Worm (Caenorhabditis elegans): ENCODE results near the gene gcy-13.
A peak's percentile ranks its signal among the peaks of the same experiment; 100 is the strongest.

The gcy-13 gene

DNA sequence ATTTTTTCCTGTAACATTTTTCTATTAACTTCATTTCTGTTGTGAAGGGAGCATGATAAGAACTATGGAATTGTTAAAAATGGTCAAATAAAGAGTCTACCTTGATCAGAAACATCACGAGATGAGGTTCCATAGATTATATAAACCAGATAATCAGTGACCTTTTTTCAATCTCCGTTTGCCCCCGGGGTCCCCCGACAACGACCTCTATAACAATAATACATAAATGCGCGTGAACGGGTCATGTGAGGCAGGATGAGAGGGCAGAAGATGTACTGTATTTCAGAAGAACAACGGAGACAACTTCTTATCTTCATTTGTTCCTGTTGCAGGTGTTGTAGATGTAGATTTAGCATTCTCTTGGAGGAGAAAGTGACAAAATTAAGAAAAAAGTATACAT is 17.5 kb downstream of the gcy-13 start:
- TF ChIP-seq nfya-1 (tag; optimal IDR thresholded peaks at IDR 0.05; ENCODE audit: insufficient read depth) = no peak
- no peak for TF ChIP-seq mml-1 (tag; optimal IDR thresholded peaks at IDR 0.05)
- TF ChIP-seq nhr-25 (tag; optimal IDR thresholded peaks at IDR 0.05) = peak; percentile 27
- TF ChIP-seq elt-1 (tag; optimal IDR thresholded peaks at IDR 0.05) = peak; percentile 78

DNA sequence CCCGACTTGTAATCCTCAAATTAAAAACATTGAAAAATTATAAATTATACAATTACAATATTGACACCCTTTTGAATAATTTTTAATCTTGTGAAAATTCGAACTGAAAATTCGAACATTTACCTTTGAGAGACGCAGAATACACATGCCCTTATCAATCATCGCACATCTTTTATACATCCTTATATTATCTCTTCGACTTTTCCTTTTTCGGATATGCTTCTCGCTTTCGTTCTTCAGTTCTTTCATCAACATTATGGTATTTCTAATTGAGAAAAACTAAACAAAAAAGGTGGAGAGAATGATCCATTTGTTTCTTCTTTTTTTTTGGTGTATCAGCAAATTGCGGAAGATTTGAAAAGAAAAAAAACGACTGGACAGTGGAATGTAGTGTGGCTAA is 20.0 kb downstream of the gcy-13 start:
- TF ChIP-seq nhr-23 (tag; optimal IDR thresholded peaks at IDR 0.05) (peak; percentile 19), pqm-1 (tag; optimal IDR thresholded peaks at IDR 0.05) (no peak)

DNA sequence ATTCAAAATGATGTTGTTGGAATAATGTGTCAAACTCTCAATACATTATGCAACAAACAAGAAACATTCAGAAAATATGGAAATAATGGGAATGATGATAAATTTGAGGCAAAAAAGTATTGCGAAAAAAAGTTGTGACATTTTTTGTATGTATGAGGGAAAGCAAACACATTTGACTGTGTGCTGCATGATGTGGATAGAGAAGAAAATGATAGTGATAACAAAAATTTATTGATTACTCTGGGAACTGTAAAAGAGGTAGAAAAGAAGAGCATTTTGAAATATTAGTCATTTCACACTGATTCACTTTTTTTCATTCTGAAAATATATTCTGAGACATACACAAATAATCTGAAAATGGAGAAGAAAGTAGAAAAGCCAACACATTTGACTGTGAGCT is 21.5 kb downstream of the gcy-13 start:
- TF ChIP-seq ceh-28 (tag; optimal IDR thresholded peaks at IDR 0.05) (peak; percentile 5), pha-4 (tag; optimal IDR thresholded peaks at IDR 0.05) (peak; percentile 13), elt-2 (tag; optimal IDR thresholded peaks at IDR 0.05) (peak; percentile 49), nhr-77 (tag; optimal IDR thresholded peaks at IDR 0.05) (no peak), lsy-12 (tag; optimal IDR thresholded peaks at IDR 0.05) (no peak)

DNA sequence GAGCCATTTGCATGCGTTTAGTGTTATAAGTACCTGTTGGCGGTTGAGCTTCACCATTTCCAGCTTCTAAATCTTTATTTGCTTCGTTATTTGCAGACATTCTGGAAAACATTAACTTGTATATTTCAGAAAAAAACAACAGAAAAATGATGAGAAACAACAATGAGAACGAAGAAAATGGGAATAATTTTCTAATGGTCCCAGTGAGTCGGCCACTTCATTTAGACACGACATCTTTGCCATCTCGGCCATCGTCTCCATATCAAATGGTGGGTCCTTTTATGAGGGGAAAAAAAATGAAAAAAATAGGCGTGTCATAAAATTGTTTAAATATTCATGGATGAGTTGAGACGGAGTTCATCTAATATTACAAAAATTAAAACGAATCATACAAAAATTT is 23.5 kb downstream of the gcy-13 start, which contains the start of gene snb-2:
snb-2 (minus strand) TSS at position 101 of the 400 bp plus-strand sequence.
- no peak for TF ChIP-seq elt-2 (tag; optimal IDR thresholded peaks at IDR 0.05)
- no peak for TF ChIP-seq nhr-237 (tag; optimal IDR thresholded peaks at IDR 0.05)
- TF ChIP-seq eor-1 (tag; optimal IDR thresholded peaks at IDR 0.05) = no peak
- no peak for TF ChIP-seq ztf-11 (tag; optimal IDR thresholded peaks at IDR 0.05)
- TF ChIP-seq hmg-11 (tag; optimal IDR thresholded peaks at IDR 0.05) = no peak

DNA sequence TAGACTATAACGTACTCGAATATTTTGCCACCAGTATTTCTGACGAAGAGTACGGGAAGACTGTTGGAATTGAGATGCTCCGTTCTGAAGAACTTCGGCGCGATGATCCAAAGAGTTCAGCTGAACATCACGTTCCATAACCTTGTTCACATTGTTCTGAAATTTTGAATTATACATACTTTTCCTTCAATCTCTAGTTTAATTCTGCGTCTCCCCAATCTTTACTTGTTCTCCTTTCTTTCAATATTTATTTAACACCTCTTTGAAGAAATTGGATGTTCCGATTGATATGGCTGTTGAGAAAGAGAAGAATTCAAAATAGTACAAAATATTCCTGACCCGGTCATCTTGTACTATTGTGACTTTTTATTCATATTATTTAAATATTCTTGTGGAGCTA is 24.5 kb downstream of the gcy-13 start, which contains the start of gene F23H12.3:
F23H12.3 (plus strand) TSS at position 301 of the 400 bp plus-strand sequence.
- TF ChIP-seq hmg-11 (tag; optimal IDR thresholded peaks at IDR 0.05) = no peak
- TF ChIP-seq pha-4 (tag; optimal IDR thresholded peaks at IDR 0.05) = peak; percentile 32
- no peak for TF ChIP-seq egl-27 (tag; optimal IDR thresholded peaks at IDR 0.05)

DNA sequence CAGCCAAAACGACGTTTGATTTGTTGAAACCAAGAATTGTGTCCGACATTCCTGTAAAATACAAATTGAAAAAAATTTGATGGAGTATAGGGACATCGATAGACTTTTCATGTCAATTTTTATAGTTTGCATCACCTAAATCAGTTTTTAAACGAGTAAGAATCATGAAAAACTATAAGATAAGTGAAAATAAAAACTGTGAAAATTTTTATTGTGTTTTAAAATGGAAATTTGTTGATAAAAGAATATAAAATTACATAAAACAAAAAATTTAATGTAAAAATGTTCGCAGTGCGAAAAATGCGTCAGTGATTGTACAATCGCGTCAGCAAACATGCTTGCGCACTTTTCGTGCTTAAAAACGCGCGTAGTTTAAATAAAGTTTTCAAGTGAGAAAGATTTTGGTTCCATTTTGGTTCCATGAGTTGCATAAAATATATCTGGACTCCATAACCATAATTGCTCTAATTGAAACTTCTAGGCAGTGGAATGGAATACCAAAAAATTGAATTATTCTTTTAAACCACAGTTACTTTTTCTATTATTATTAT is 25.8 kb downstream of the gcy-13 start, which contains the start of gene tomm-20:
tomm-20 (minus strand) TSS at position 51 of the 551 bp plus-strand sequence.
- TF ChIP-seq nhr-76 (tag; optimal IDR thresholded peaks at IDR 0.05) (no peak), nhr-11 (tag; optimal IDR thresholded peaks at IDR 0.05) (peak; percentile 53), ceh-9 (tag; optimal IDR thresholded peaks at IDR 0.05) (no peak), nhr-28 (tag; optimal IDR thresholded peaks at IDR 0.05) (peak; percentile 58), ZK546.5 (tag; optimal IDR thresholded peaks at IDR 0.05) (peak; percentile 32), fkh-2 (tag; optimal IDR thresholded peaks at IDR 0.05) (no peak), elt-3 (tag; optimal IDR thresholded peaks at IDR 0.05) (no peak), nhr-25 (tag; optimal IDR thresholded peaks at IDR 0.05) (peak; percentile 87), elt-2 (tag; optimal IDR thresholded peaks at IDR 0.05) (peak; percentile 69), ama-1 (optimal IDR thresholded peaks at IDR 0.05) (peak; percentile 67), lin-39 (tag; optimal IDR thresholded peaks at IDR 0.05) (peak; percentile 66), nfya-1 (tag; optimal IDR thresholded peaks at IDR 0.05; ENCODE audit: insufficient read depth) (peak; percentile 91), jun-1 (tag; optimal IDR thresholded peaks at IDR 0.05) (peak; percentile 73), skn-1 (tag; optimal IDR thresholded peaks at IDR 0.05) (peak; percentile 60), tbx-2 (tag; optimal IDR thresholded peaks at IDR 0.05) (peak; percentile 90), ztf-11 (tag; optimal IDR thresholded peaks at IDR 0.05) (no peak), ceh-16 (tag; optimal IDR thresholded peaks at IDR 0.05) (no peak), mml-1 (tag; optimal IDR thresholded peaks at IDR 0.05) (no peak), R02D3.7 (tag; optimal IDR thresholded peaks at IDR 0.05) (peak; percentile 87), elt-1 (tag; optimal IDR thresholded peaks at IDR 0.05) (peak; percentile 29), pqm-1 (tag; optimal IDR thresholded peaks at IDR 0.05) (peak; percentile 70), daf-12 (tag; optimal IDR thresholded peaks at IDR 0.05) (no peak), nhr-12 (tag; optimal IDR thresholded peaks at IDR 0.05) (no peak), nhr-237 (tag; optimal IDR thresholded peaks at IDR 0.05) (no peak), lin-15B (tag; optimal IDR thresholded peaks at IDR 0.05) (peak; percentile 88), fos-1 (tag; optimal IDR thresholded peaks at IDR 0.05) (no peak), zag-1 (tag; optimal IDR thresholded peaks at IDR 0.05) (no peak), snpc-4 (tag; optimal IDR thresholded peaks at IDR 0.05) (peak; percentile 86), unc-39 (tag; optimal IDR thresholded peaks at IDR 0.05) (peak; percentile 19), unc-62 (GFP tag; optimal IDR thresholded peaks at IDR 0.05) (no peak), ceh-28 (tag; optimal IDR thresholded peaks at IDR 0.05) (peak; percentile 69), sea-2 (GFP tag; optimal IDR thresholded peaks at IDR 0.05) (no peak), fkh-10 (GFP tag; optimal IDR thresholded peaks at IDR 0.05) (peak; percentile 66), pha-4 (tag; optimal IDR thresholded peaks at IDR 0.05) (peak; percentile 95), ceh-82 (tag; optimal IDR thresholded peaks at IDR 0.05) (peak; percentile 64), hmg-11 (tag; optimal IDR thresholded peaks at IDR 0.05) (peak; percentile 70), ztf-4 (tag; optimal IDR thresholded peaks at IDR 0.05) (peak; percentile 49), eor-1 (tag; optimal IDR thresholded peaks at IDR 0.05) (no peak)
